Fruit fly (Drosophila melanogaster) whole organism, adult: ENCODE measurements around the gene beta4GalNAcTB.

Source experiments
- Hr96 ChIP-seq: fragments of 200-800 bp; sonication (Bioruptor generic); optimal IDR thresholded peaks from 2 replicates; lab custom pipeline; 2016; ENCODE audit warnings: missing biosample characterization, missing genetic modification characterization
- cic ChIP-seq: fragments of 200-800 bp; sonication (Bioruptor generic); optimal IDR thresholded peaks from 2 replicates; lab custom pipeline; 2017; ENCODE audit warnings: missing biosample characterization, mild to moderate bottlenecking, missing genetic modification characterization, moderate library complexity
- kay ChIP-seq: fragments of 200-800 bp; sonication (Bioruptor generic); peaks from one replicate; lab custom pipeline; 2016; ENCODE audit warnings: missing biosample characterization, missing genetic modification characterization, borderline replicate concordance

DNA sequence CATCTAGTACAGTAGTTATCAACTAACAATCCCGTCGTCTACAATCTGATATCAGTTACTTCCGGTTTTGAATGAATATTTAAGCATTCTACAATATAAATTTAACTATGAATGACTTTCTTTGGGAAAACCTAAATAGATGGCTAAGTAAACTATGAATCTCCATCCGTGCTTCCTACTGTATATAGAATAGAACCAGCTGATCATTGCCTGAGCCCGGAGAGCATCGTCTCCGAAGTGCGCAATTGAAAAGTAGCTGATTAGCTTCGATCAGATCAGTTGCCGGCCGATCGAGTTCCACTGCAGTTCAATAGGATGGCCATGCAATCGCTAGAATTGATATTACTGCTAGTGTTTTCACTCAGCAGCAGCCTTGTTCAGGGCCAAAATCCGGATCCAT lies 16.9 kb upstream of the beta4GalNAcTB start, which contains the start of gene CG11841:
- no peak for TF ChIP-seq kay (GFP tag; lab: Kevin White, UChicago)
- TF ChIP-seq cic (GFP tag; lab: Kevin White, UChicago): peak; percentile 15
- no peak for TF ChIP-seq Hr96 (GFP tag; lab: Kevin White, UChicago)
